Fruit fly (Drosophila melanogaster) whole organism, embryonic: ENCODE measurements around the gene Eip75B.
A peak's percentile ranks its signal among the peaks of the same experiment; 100 is the strongest.

ENCODE experiments used
- Ada2b ChIP-seq: fragments of 200-800 bp; sonication (Bioruptor generic); IDR thresholded peaks from 2 replicates; pipeline ENCODE4 v1.3.6; 2022; ENCODE audit warnings: missing biosample characterization, missing genetic modification characterization
- B-H1 ChIP-seq: fragments of 200-800 bp; sonication (Bioruptor generic); IDR thresholded peaks from 3 replicates; pipeline ENCODE4 v1.3.6; 2022; ENCODE audit warnings: missing biosample characterization, missing genetic modification characterization
- B-H2 ChIP-seq: fragments of 200-800 bp; sonication (Bioruptor generic); optimal IDR thresholded peaks from 2 replicates; lab custom pipeline; 2018; ENCODE audit warnings: missing biosample characterization, mild to moderate bottlenecking, missing genetic modification characterization
- BtbVII ChIP-seq: fragments of 200-800 bp; sonication (Bioruptor generic); optimal IDR thresholded peaks from 3 replicates; lab custom pipeline; 2017; ENCODE audit warnings: missing biosample characterization, mild to moderate bottlenecking, missing genetic modification characterization
- CG10431 ChIP-seq: fragments of 200-800 bp; sonication (Bioruptor generic); optimal IDR thresholded peaks from 3 replicates; lab custom pipeline; 2018; ENCODE audit warnings: missing biosample characterization, mild to moderate bottlenecking, missing genetic modification characterization
- CG11504 ChIP-seq: fragments of 200-800 bp; sonication (Bioruptor generic); optimal IDR thresholded peaks from 3 replicates; lab custom pipeline; 2019; ENCODE audit warnings: missing biosample characterization, mild to moderate bottlenecking, missing genetic modification characterization, moderate library complexity
- CG12071 ChIP-seq: fragments of 200-800 bp; sonication (Bioruptor generic); optimal IDR thresholded peaks from 3 replicates; lab custom pipeline; 2018; ENCODE audit warnings: missing biosample characterization, mild to moderate bottlenecking, missing genetic modification characterization
- CG13123 ChIP-seq: fragments of 200-800 bp; sonication (Bioruptor generic); optimal IDR thresholded peaks from 2 replicates; lab custom pipeline; 2016; ENCODE audit warnings: missing biosample characterization, missing genetic modification characterization
- CG16813 ChIP-seq: fragments of 200-800 bp; sonication (Bioruptor generic); IDR thresholded peaks from 3 replicates; pipeline ENCODE4 v1.3.6; 2022; ENCODE audit warnings: missing biosample characterization, missing genetic modification characterization; ENCODE audit not compliant: partially characterized antibody
- CG17568 ChIP-seq: fragments of 200-800 bp; sonication (Bioruptor generic); optimal IDR thresholded peaks from 2 replicates; lab custom pipeline; 2018; ENCODE audit warnings: missing biosample characterization, mild to moderate bottlenecking, missing genetic modification characterization, moderate library complexity
- CG17802 ChIP-seq: fragments of 200-800 bp; sonication (Bioruptor generic); optimal IDR thresholded peaks from 2 replicates; lab custom pipeline; 2018; ENCODE audit warnings: missing biosample characterization, mild to moderate bottlenecking, missing genetic modification characterization, moderate library complexity
- CG2199 ChIP-seq: fragments of 200-800 bp; sonication (Bioruptor generic); IDR thresholded peaks from 3 replicates; pipeline ENCODE4 v1.3.6; 2022; ENCODE audit warnings: missing biosample characterization, missing genetic modification characterization
- CG2678 ChIP-seq: fragments of 200-800 bp; sonication (Bioruptor generic); optimal IDR thresholded peaks from 3 replicates; lab custom pipeline; 2019; ENCODE audit warnings: missing biosample characterization, mild to moderate bottlenecking, missing genetic modification characterization, moderate library complexity
- CG2889 ChIP-seq: fragments of 200-800 bp; sonication (Bioruptor generic); IDR thresholded peaks from 3 replicates; pipeline ENCODE4 v1.3.6; 2022; ENCODE audit warnings: missing biosample characterization, missing genetic modification characterization
- CG6654 ChIP-seq: fragments of 200-800 bp; sonication (Bioruptor generic); optimal IDR thresholded peaks from 2 replicates; lab custom pipeline; 2017; ENCODE audit warnings: missing biosample characterization, mild to moderate bottlenecking, missing genetic modification characterization
- CG7271 ChIP-seq: fragments of 200-800 bp; sonication (Bioruptor generic); optimal IDR thresholded peaks from 2 replicates; lab custom pipeline; 2018; ENCODE audit warnings: missing biosample characterization, mild to moderate bottlenecking, missing genetic modification characterization, moderate library complexity
- Chrac-16 ChIP-seq: fragments of 200-800 bp; sonication (Bioruptor generic); optimal IDR thresholded peaks from 3 replicates; lab custom pipeline; 2016; ENCODE audit warnings: missing biosample characterization, missing genetic modification characterization
- Dbx ChIP-seq: fragments of 200-800 bp; sonication (Bioruptor generic); IDR thresholded peaks from 3 replicates; pipeline ENCODE4 v1.3.6; 2022; ENCODE audit warnings: missing biosample characterization, missing genetic modification characterization
- Dfd ChIP-seq, 2 experiments: fragments of >200 bp; optimal IDR thresholded peaks; 2 replicates each; lab custom pipeline; 2017; ENCODE audit warnings: missing biosample characterization in 2 of 2, missing genetic modification characterization in 2 of 2
- Hr39 ChIP-seq: fragments of >200 bp; optimal IDR thresholded peaks from 2 replicates; lab custom pipeline; 2017
- Nf-YB ChIP-seq: fragments of 200-800 bp; sonication (Bioruptor generic); optimal IDR thresholded peaks from 3 replicates; lab custom pipeline; 2019; ENCODE audit warnings: missing biosample characterization, mild to moderate bottlenecking, missing genetic modification characterization, moderate library complexity
- Sox100B ChIP-seq: fragments of 200-800 bp; sonication (Bioruptor generic); optimal IDR thresholded peaks from 3 replicates; lab custom pipeline; 2018; ENCODE audit warnings: missing biosample characterization, mild to moderate bottlenecking, missing genetic modification characterization
- Xbp1 ChIP-seq: fragments of 200-800 bp; sonication (Bioruptor generic); optimal IDR thresholded peaks from 3 replicates; lab custom pipeline; 2016; ENCODE audit warnings: missing biosample characterization, mild to moderate bottlenecking, missing genetic modification characterization
- ab ChIP-seq: fragments of 200-800 bp; sonication (Bioruptor generic); optimal IDR thresholded peaks from 2 replicates; lab custom pipeline; 2016; ENCODE audit warnings: missing biosample characterization, missing genetic modification characterization
- abd-A ChIP-seq: fragments of 200-800 bp; sonication (Bioruptor generic); optimal IDR thresholded peaks from 3 replicates; lab custom pipeline; 2019; ENCODE audit warnings: missing biosample characterization, mild to moderate bottlenecking, missing genetic modification characterization, moderate library complexity
- ash1 ChIP-seq: fragments of 200-800 bp; sonication (Bioruptor generic); optimal IDR thresholded peaks from 2 replicates; lab custom pipeline; 2018; ENCODE audit warnings: missing biosample characterization, mild to moderate bottlenecking, missing genetic modification characterization
- az2 ChIP-seq: fragments of 200-800 bp; sonication (Bioruptor generic); optimal IDR thresholded peaks from 3 replicates; lab custom pipeline; 2016; ENCODE audit warnings: missing biosample characterization, missing genetic modification characterization
- bab2 ChIP-seq: fragments of 200-800 bp; sonication (Bioruptor generic); optimal IDR thresholded peaks from 2 replicates; lab custom pipeline; 2016; ENCODE audit warnings: missing biosample characterization, missing genetic modification characterization
- btn ChIP-seq: fragments of 200-800 bp; sonication (Bioruptor generic); optimal IDR thresholded peaks from 2 replicates; lab custom pipeline; 2016; ENCODE audit warnings: missing biosample characterization, missing genetic modification characterization
- chm ChIP-seq: fragments of 200-800 bp; sonication (Bioruptor generic); IDR thresholded peaks from 2 replicates; pipeline ENCODE4 v1.3.6; 2022; ENCODE audit warnings: missing biosample characterization, missing genetic modification characterization
- crol ChIP-seq: fragments of 200-800 bp; sonication (Bioruptor generic); IDR thresholded peaks from 2 replicates; pipeline ENCODE4 v1.3.6; 2022; ENCODE audit warnings: missing biosample characterization, missing genetic modification characterization
- fd102C ChIP-seq: fragments of 200-800 bp; sonication (Bioruptor generic); optimal IDR thresholded peaks from 2 replicates; lab custom pipeline; 2018; ENCODE audit warnings: missing biosample characterization, mild to moderate bottlenecking, missing genetic modification characterization, moderate library complexity
- gem ChIP-seq: fragments of 200-800 bp; sonication (Bioruptor generic); optimal IDR thresholded peaks from 2 replicates; lab custom pipeline; 2019; ENCODE audit warnings: missing biosample characterization, mild to moderate bottlenecking, missing genetic modification characterization, moderate library complexity
- grn ChIP-seq: fragments of 200-800 bp; sonication (Bioruptor generic); optimal IDR thresholded peaks from 3 replicates; lab custom pipeline; 2017; ENCODE audit warnings: missing biosample characterization, missing genetic modification characterization
- h ChIP-seq: fragments of >200 bp; optimal IDR thresholded peaks from 2 replicates; lab custom pipeline; 2017
- nerfin-1 ChIP-seq: fragments of 200-800 bp; sonication (Bioruptor generic); optimal IDR thresholded peaks from 3 replicates; lab custom pipeline; 2019; ENCODE audit warnings: missing biosample characterization, mild to moderate bottlenecking, missing genetic modification characterization, moderate library complexity
- p53 ChIP-seq: fragments of 200-800 bp; sonication (Bioruptor generic); optimal IDR thresholded peaks from 2 replicates; lab custom pipeline; 2016; ENCODE audit warnings: missing biosample characterization, missing genetic modification characterization
- pita ChIP-seq: fragments of 200-800 bp; sonication (Bioruptor generic); optimal IDR thresholded peaks from 2 replicates; lab custom pipeline; 2017; ENCODE audit warnings: missing biosample characterization, mild to moderate bottlenecking, missing genetic modification characterization
- pzg ChIP-seq: fragments of 200-800 bp; sonication (Bioruptor generic); optimal IDR thresholded peaks from 3 replicates; lab custom pipeline; 2018; ENCODE audit warnings: missing biosample characterization, mild to moderate bottlenecking, missing genetic modification characterization, moderate library complexity
- sd ChIP-seq: fragments of 200-800 bp; sonication (Bioruptor generic); optimal IDR thresholded peaks from 3 replicates; lab custom pipeline; 2018; ENCODE audit warnings: missing biosample characterization, mild to moderate bottlenecking, missing genetic modification characterization, moderate library complexity
- slbo ChIP-seq: fragments of 200-800 bp; sonication (Bioruptor generic); IDR thresholded peaks from 2 replicates; pipeline ENCODE4 v1.3.6; 2022; ENCODE audit warnings: missing biosample characterization, missing genetic modification characterization
- tap ChIP-seq: fragments of 200-800 bp; optimal IDR thresholded peaks from 3 replicates; lab custom pipeline; 2019; ENCODE audit warnings: missing biosample characterization, mild to moderate bottlenecking, missing genetic modification characterization, moderate library complexity
- tll ChIP-seq, 2 experiments: fragments of 200-800 bp in 1 of 2; fragments of >200 bp in 1 of 2; sonication (Bioruptor generic) in 1 of 2; optimal IDR thresholded peaks; 2 replicates each; lab custom pipeline; 2017 to 2019; ENCODE audit warnings: missing biosample characterization in 2 of 2, missing genetic modification characterization in 2 of 2, mild to moderate bottlenecking in 1 of 2, moderate library complexity in 1 of 2
- trem ChIP-seq: fragments of 200-800 bp; optimal IDR thresholded peaks from 3 replicates; lab custom pipeline; 2019; ENCODE audit warnings: missing biosample characterization, mild to moderate bottlenecking, missing genetic modification characterization, moderate library complexity
- tx ChIP-seq: fragments of 200-800 bp; sonication (Bioruptor generic); optimal IDR thresholded peaks from 2 replicates; lab custom pipeline; 2016; ENCODE audit warnings: missing biosample characterization, missing genetic modification characterization
- wdn ChIP-seq: fragments of 200-800 bp; sonication (Bioruptor generic); IDR thresholded peaks from 2 replicates; pipeline ENCODE4 v1.3.6; 2022; ENCODE audit warnings: missing biosample characterization, missing genetic modification characterization
- yki ChIP-seq: fragments of >200 bp; optimal IDR thresholded peaks from 3 replicates; lab custom pipeline; 2018

Gene Eip75B

DNA sequence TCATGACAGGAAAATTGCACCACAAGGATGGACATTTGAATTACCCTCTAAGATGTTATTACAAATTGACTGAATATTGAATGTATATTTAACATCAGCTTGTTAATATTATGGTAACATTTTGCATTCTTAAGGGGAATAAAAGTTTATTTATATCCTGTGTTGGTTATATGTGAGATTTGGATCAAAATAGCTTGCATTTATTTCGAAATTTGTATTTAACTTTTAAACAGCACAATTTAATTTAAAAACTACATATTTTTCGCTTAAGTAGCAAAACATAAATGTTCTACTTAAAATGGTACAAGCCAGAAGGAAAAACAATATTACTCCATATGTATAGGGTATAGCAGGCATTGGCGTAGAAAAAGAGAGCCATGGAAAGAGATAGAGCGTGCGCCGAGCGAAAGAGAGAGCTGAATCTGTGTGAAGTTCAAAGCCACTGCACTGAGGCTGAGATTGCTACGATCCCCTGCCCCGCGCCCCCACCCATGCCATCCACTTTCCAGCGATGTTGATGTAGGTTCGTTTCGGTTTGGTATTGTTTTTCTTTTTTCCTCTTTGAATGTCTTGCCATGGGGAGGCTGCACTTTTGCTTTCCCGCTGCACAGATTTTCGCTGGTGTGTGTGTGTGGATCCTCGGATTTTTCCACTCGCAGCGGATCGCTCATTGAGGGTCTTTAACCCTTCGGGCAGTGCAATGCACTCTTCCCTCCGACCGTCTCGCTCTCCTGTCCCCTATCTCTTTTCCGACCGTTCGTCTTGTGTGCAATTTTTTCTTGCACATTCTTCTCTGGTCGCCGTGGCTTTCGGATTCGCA is 59.2 kb downstream of the Eip75B start (continued):
- TF ChIP-seq crol = peak; percentile 97
- TF ChIP-seq Ada2b = no peak
- peak in 1 of 2 experiments; percentile 57 for TF ChIP-seq tll (GFP tag; optimal IDR thresholded peaks at IDR 0.05; lab: Kevin White, UChicago)
- peak; percentile 73; the same call in 2 of the 3 replicates for TF ChIP-seq CG2199
- no peak for TF ChIP-seq CG16813
- TF ChIP-seq CG17802 (tag; lab: Kevin White, UChicago) = no peak
- TF ChIP-seq ash1 (GFP tag; lab: Kevin White, UChicago) = no peak
- TF ChIP-seq Nf-YB (GFP tag; lab: Kevin White, UChicago) = peak; percentile 75
- TF ChIP-seq Chrac-16 (GFP tag; lab: Kevin White, UChicago) = peak; percentile 89
- TF ChIP-seq yki (lab: Kevin White, UChicago) = no peak
- no peak for TF ChIP-seq h (lab: Kevin White, UChicago)
- TF ChIP-seq fd102C (GFP tag; lab: Kevin White, UChicago) = peak; percentile 78
- no peak for TF ChIP-seq pita
- TF ChIP-seq Dfd (GFP tag; optimal IDR thresholded peaks at IDR 0.05; lab: Kevin White, UChicago) = no peak
- peak; percentile 71 for TF ChIP-seq bab2 (GFP tag; lab: Kevin White, UChicago)
- peak; percentile 88 for TF ChIP-seq az2 (GFP tag; lab: Kevin White, UChicago)
- peak; percentile 57 for TF ChIP-seq CG17568 (GFP tag; lab: Kevin White, UChicago)
- TF ChIP-seq abd-A (tag; lab: Kevin White, UChicago) = no peak
- TF ChIP-seq chm (GFP tag; lab: Robert Waterston, UW) = no peak
- TF ChIP-seq p53 = no peak
- TF ChIP-seq Hr39 (lab: Kevin White, UChicago) = no peak
- peak; percentile 5 for TF ChIP-seq CG6654
- TF ChIP-seq B-H2 (GFP tag; lab: Kevin White, UChicago) = no peak
- peak; percentile 57 for TF ChIP-seq tap
- peak; percentile 93 for TF ChIP-seq gem (tag; lab: Kevin White, UChicago)
- peak; percentile 87 for TF ChIP-seq CG2678 (tag; lab: Kevin White, UChicago)
- peak; percentile 91 for TF ChIP-seq trem (tag; lab: Kevin White, UChicago)
- TF ChIP-seq CG2889 (GFP tag; lab: Robert Waterston, UW) = no peak
- no peak for TF ChIP-seq Dbx (GFP tag; lab: Robert Waterston, UW)
- peak; percentile 57 for TF ChIP-seq btn
- no peak for TF ChIP-seq CG12071
- TF ChIP-seq slbo (GFP tag; lab: Robert Waterston, UW) = 0 out of 2 replicates have a peak, but pooled peaks have one; percentile 2
- no peak for TF ChIP-seq CG10431 (GFP tag; lab: Kevin White, UChicago)
- no peak for TF ChIP-seq wdn
- peak; percentile 89 for TF ChIP-seq Sox100B
- peak; percentile 28 for TF ChIP-seq grn (GFP tag; lab: Kevin White, UChicago)
- peak; percentile 59 for TF ChIP-seq tx (GFP tag; lab: Kevin White, UChicago)
- peak; percentile 82 for TF ChIP-seq Xbp1 (GFP tag; lab: Kevin White, UChicago)
- TF ChIP-seq nerfin-1 (tag; lab: Kevin White, UChicago) = peak; percentile 81
- TF ChIP-seq ab (GFP tag; lab: Kevin White, UChicago) = no peak
- peak; percentile 2 for TF ChIP-seq sd
- TF ChIP-seq CG13123 = peak; percentile 69
- TF ChIP-seq B-H1 (GFP tag; lab: Robert Waterston, UW) = no peak
- TF ChIP-seq CG7271 = peak; percentile 57
- TF ChIP-seq BtbVII (GFP tag; lab: Kevin White, UChicago) = peak; percentile 43
- TF ChIP-seq CG11504 (tag; lab: Kevin White, UChicago) = peak; percentile 85
- no peak for TF ChIP-seq pzg (GFP tag; lab: Kevin White, UChicago)
